Fruit fly (Drosophila melanogaster) whole organism, embryonic: ENCODE results near the gene CG14818.

Source experiments
- Abd-B ChIP-seq: fragments of 200-800 bp; sonication (Bioruptor generic); optimal IDR thresholded peaks from 2 replicates; lab custom pipeline; 2018; ENCODE audit warnings: missing biosample characterization, mild to moderate bottlenecking, missing genetic modification characterization, moderate library complexity
- Aef1 ChIP-seq: fragments of 200-800 bp; sonication (Bioruptor generic); IDR thresholded peaks from 3 replicates; pipeline ENCODE4 v1.3.6; 2022; ENCODE audit warnings: missing biosample characterization, missing genetic modification characterization
- CG10147 ChIP-seq: fragments of 200-800 bp; sonication (Bioruptor generic); optimal IDR thresholded peaks from 2 replicates; lab custom pipeline; 2019; ENCODE audit warnings: missing biosample characterization, mild to moderate bottlenecking, missing genetic modification characterization, moderate library complexity
- CG10959 ChIP-seq: fragments of 200-800 bp; sonication (Bioruptor generic); IDR thresholded peaks from 2 replicates; pipeline ENCODE4 v1.3.6; 2022; ENCODE audit warnings: missing biosample characterization, missing genetic modification characterization
- CG10979 ChIP-seq: fragments of 200-800 bp; sonication (Bioruptor generic); optimal IDR thresholded peaks from 2 replicates; lab custom pipeline; 2018; ENCODE audit warnings: missing biosample characterization, mild to moderate bottlenecking, missing genetic modification characterization, moderate library complexity
- CG12104 ChIP-seq: fragments of 200-800 bp; sonication (Bioruptor generic); optimal IDR thresholded peaks from 3 replicates; lab custom pipeline; 2016; ENCODE audit warnings: missing biosample characterization, missing genetic modification characterization
- CG12155 ChIP-seq: fragments of 200-800 bp; sonication (Bioruptor generic); optimal IDR thresholded peaks from 3 replicates; lab custom pipeline; 2016; ENCODE audit warnings: missing biosample characterization, missing genetic modification characterization
- CG13424 ChIP-seq: fragments of 200-800 bp; sonication (Bioruptor generic); optimal IDR thresholded peaks from 2 replicates; lab custom pipeline; 2019; ENCODE audit warnings: missing biosample characterization, mild to moderate bottlenecking, missing genetic modification characterization, moderate library complexity
- CG14050 ChIP-seq: fragments of 200-800 bp; sonication (Bioruptor generic); IDR thresholded peaks from 3 replicates; pipeline ENCODE4 v1.3.6; 2022; ENCODE audit warnings: missing biosample characterization, missing genetic modification characterization
- CG15011 ChIP-seq: fragments of 200-800 bp; sonication (Bioruptor generic); optimal IDR thresholded peaks from 3 replicates; lab custom pipeline; 2018; ENCODE audit warnings: missing biosample characterization, mild to moderate bottlenecking, missing genetic modification characterization
- CG17361 ChIP-seq: fragments of 200-800 bp; sonication (Bioruptor generic); IDR thresholded peaks from 3 replicates; pipeline ENCODE4 v1.3.6; 2022; ENCODE audit warnings: missing biosample characterization, missing genetic modification characterization
- CG2712 ChIP-seq: fragments of 200-800 bp; optimal IDR thresholded peaks from 3 replicates; lab custom pipeline; 2019; ENCODE audit warnings: missing biosample characterization, mild to moderate bottlenecking, missing genetic modification characterization, moderate library complexity
- CG3065 ChIP-seq: fragments of 200-800 bp; sonication (Bioruptor generic); optimal IDR thresholded peaks from 2 replicates; lab custom pipeline; 2016; ENCODE audit warnings: missing biosample characterization, missing genetic modification characterization
- CG4404 ChIP-seq: fragments of 200-800 bp; sonication (Bioruptor generic); IDR thresholded peaks from 2 replicates; pipeline ENCODE4 v1.3.6; 2022; ENCODE audit warnings: missing biosample characterization, missing genetic modification characterization
- CG4820 ChIP-seq: fragments of 200-800 bp; sonication (Bioruptor generic); optimal IDR thresholded peaks from 3 replicates; lab custom pipeline; 2016; ENCODE audit warnings: missing biosample characterization, missing genetic modification characterization
- CG7372 ChIP-seq: fragments of 200-800 bp; sonication (Bioruptor generic); IDR thresholded peaks from 2 replicates; pipeline ENCODE4 v1.3.6; 2022; ENCODE audit warnings: missing biosample characterization, missing genetic modification characterization
- CG7556 ChIP-seq: fragments of 200-800 bp; sonication (Bioruptor generic); optimal IDR thresholded peaks from 2 replicates; lab custom pipeline; 2017; ENCODE audit warnings: missing biosample characterization, mild to moderate bottlenecking, missing genetic modification characterization
- CG7786 ChIP-seq: fragments of 200-800 bp; sonication (Bioruptor generic); optimal IDR thresholded peaks from 2 replicates; lab custom pipeline; 2016; ENCODE audit warnings: missing biosample characterization, missing genetic modification characterization
- Camta ChIP-seq: fragments of 200-800 bp; sonication (Bioruptor generic); optimal IDR thresholded peaks from 2 replicates; lab custom pipeline; 2016; ENCODE audit warnings: missing biosample characterization, missing genetic modification characterization
- Dbx ChIP-seq: fragments of 200-800 bp; sonication (Bioruptor generic); IDR thresholded peaks from 3 replicates; pipeline ENCODE4 v1.3.6; 2022; ENCODE audit warnings: missing biosample characterization, missing genetic modification characterization
- Doc3 ChIP-seq: fragments of 200-800 bp; sonication (Bioruptor generic); IDR thresholded peaks from 3 replicates; pipeline ENCODE4 v1.3.6; 2022; ENCODE audit warnings: missing biosample characterization, missing genetic modification characterization; ENCODE audit not compliant: partially characterized antibody
- Gsc ChIP-seq: fragments of 200-800 bp; sonication (Bioruptor generic); IDR thresholded peaks from 2 replicates; pipeline ENCODE4 v1.3.6; 2022; ENCODE audit warnings: missing biosample characterization, missing genetic modification characterization
- HLH3B ChIP-seq: fragments of 200-800 bp; sonication (Bioruptor generic); IDR thresholded peaks from 2 replicates; pipeline ENCODE4 v1.3.6; 2022; ENCODE audit warnings: missing biosample characterization, missing genetic modification characterization
- Hr3 ChIP-seq: fragments of 200-800 bp; sonication (Bioruptor generic); optimal IDR thresholded peaks from 3 replicates; lab custom pipeline; 2016; ENCODE audit warnings: missing biosample characterization, missing genetic modification characterization
- Kr ChIP-seq: fragments of 200-800 bp; sonication (Bioruptor generic); optimal IDR thresholded peaks from 2 replicates; lab custom pipeline; 2017; ENCODE audit warnings: missing biosample characterization, mild to moderate bottlenecking, missing genetic modification characterization
- MESR4 ChIP-seq: fragments of 200-800 bp; sonication (Bioruptor generic); optimal IDR thresholded peaks from 2 replicates; lab custom pipeline; 2018; ENCODE audit warnings: missing biosample characterization, mild to moderate bottlenecking, missing genetic modification characterization, moderate library complexity
- Myb ChIP-seq: fragments of 200-800 bp; sonication (Bioruptor generic); optimal IDR thresholded peaks from 2 replicates; lab custom pipeline; 2016; ENCODE audit warnings: missing biosample characterization, missing genetic modification characterization
- Nf-YB ChIP-seq: fragments of 200-800 bp; sonication (Bioruptor generic); optimal IDR thresholded peaks from 3 replicates; lab custom pipeline; 2019; ENCODE audit warnings: missing biosample characterization, mild to moderate bottlenecking, missing genetic modification characterization, moderate library complexity
- Pdp1 ChIP-seq, 2 experiments: fragments of 200-800 bp; sonication (Bioruptor generic); optimal IDR thresholded peaks; 3 replicates each; lab custom pipeline; 2016; ENCODE audit warnings: missing biosample characterization in 2 of 2, missing genetic modification characterization in 2 of 2, mild to moderate bottlenecking in 1 of 2, moderate library complexity in 1 of 2
- Scr ChIP-seq: fragments of 200-800 bp; sonication (Bioruptor generic); IDR thresholded peaks from 2 replicates; pipeline ENCODE4 v1.3.6; 2022; ENCODE audit warnings: missing biosample characterization, missing genetic modification characterization; ENCODE audit not compliant: partially characterized antibody
- al ChIP-seq: fragments of 200-800 bp; sonication (Bioruptor generic); IDR thresholded peaks from 2 replicates; pipeline ENCODE4 v1.3.6; 2022; ENCODE audit warnings: missing biosample characterization, missing genetic modification characterization
- ci ChIP-seq: fragments of 200-800 bp; sonication (Bioruptor generic); IDR thresholded peaks from 3 replicates; pipeline ENCODE4 v1.3.6; 2022; ENCODE audit warnings: missing biosample characterization, missing genetic modification characterization
- danr ChIP-seq: fragments of 200-800 bp; sonication (Bioruptor generic); IDR thresholded peaks from 2 replicates; pipeline ENCODE4 v1.3.6; 2022; ENCODE audit warnings: missing biosample characterization, missing genetic modification characterization
- emc ChIP-seq: fragments of 200-800 bp; sonication (Bioruptor generic); optimal IDR thresholded peaks from 2 replicates; lab custom pipeline; 2016; ENCODE audit warnings: missing biosample characterization, missing genetic modification characterization
- eve ChIP-seq, 2 experiments: fragments of >200 bp; optimal IDR thresholded peaks; 2 replicates each; lab custom pipeline; 2017; ENCODE audit warnings: missing biosample characterization in 2 of 2, missing genetic modification characterization in 2 of 2
- fru ChIP-seq: fragments of >200 bp; optimal IDR thresholded peaks from 2 replicates; lab custom pipeline; 2017
- jumu ChIP-seq: fragments of 200-800 bp; sonication (Bioruptor generic); optimal IDR thresholded peaks from 3 replicates; lab custom pipeline; 2016; ENCODE audit warnings: missing biosample characterization, missing genetic modification characterization
- knrl ChIP-seq: fragments of 200-800 bp; sonication (Bioruptor generic); IDR thresholded peaks from 3 replicates; pipeline ENCODE4 v1.3.6; 2022; ENCODE audit warnings: missing biosample characterization, missing genetic modification characterization; ENCODE audit not compliant: partially characterized antibody
- lilli ChIP-seq: fragments of 200-800 bp; sonication (Bioruptor generic); optimal IDR thresholded peaks from 3 replicates; lab custom pipeline; 2016; ENCODE audit warnings: missing biosample characterization, missing genetic modification characterization
- mirr ChIP-seq: fragments of 200-800 bp; sonication (Bioruptor generic); optimal IDR thresholded peaks from 3 replicates; lab custom pipeline; 2018; ENCODE audit warnings: missing biosample characterization, mild to moderate bottlenecking, missing genetic modification characterization
- org-1 ChIP-seq: fragments of 200-800 bp; sonication (Bioruptor generic); optimal IDR thresholded peaks from 2 replicates; lab custom pipeline; 2017; ENCODE audit warnings: missing biosample characterization, missing genetic modification characterization
- pho ChIP-seq: fragments of 200-800 bp; sonication (Bioruptor generic); optimal IDR thresholded peaks from 2 replicates; lab custom pipeline; 2016; ENCODE audit warnings: missing biosample characterization, missing genetic modification characterization
- phol ChIP-seq: fragments of 200-800 bp; sonication (Bioruptor generic); optimal IDR thresholded peaks from 3 replicates; lab custom pipeline; 2018; ENCODE audit warnings: missing biosample characterization, mild to moderate bottlenecking, missing genetic modification characterization, moderate library complexity
- prd ChIP-seq, 3 experiments: fragments of >200 bp in 2 of 3; fragments of 200-800 bp in 1 of 3; sonication (Bioruptor generic) in 1 of 3; optimal IDR thresholded peaks in 2 of 3; IDR thresholded peaks in 1 of 3; 2 replicates in 2 of 3; 3 replicates in 1 of 3; pipeline versions ENCODE4 v1.3.6 to Lab custom; 2017 to 2022; ENCODE audit warnings: missing biosample characterization in 1 of 3, missing genetic modification characterization in 1 of 3
- rib ChIP-seq: fragments of 200-800 bp; sonication (Bioruptor generic); IDR thresholded peaks from 2 replicates; pipeline ENCODE4 v1.3.6; 2022; ENCODE audit warnings: missing biosample characterization, missing genetic modification characterization
- schlank ChIP-seq: fragments of 200-800 bp; sonication (Bioruptor generic); optimal IDR thresholded peaks from 2 replicates; lab custom pipeline; 2018; ENCODE audit warnings: missing biosample characterization, mild to moderate bottlenecking, missing genetic modification characterization
- sim ChIP-seq: fragments of 200-800 bp; sonication (Bioruptor generic); IDR thresholded peaks from 2 replicates; pipeline ENCODE4 v1.3.6; 2022; ENCODE audit warnings: missing biosample characterization, missing genetic modification characterization
- slbo ChIP-seq: fragments of 200-800 bp; sonication (Bioruptor generic); IDR thresholded peaks from 2 replicates; pipeline ENCODE4 v1.3.6; 2022; ENCODE audit warnings: missing biosample characterization, missing genetic modification characterization
- so ChIP-seq: fragments of 200-800 bp; sonication (Bioruptor generic); IDR thresholded peaks from 3 replicates; pipeline ENCODE4 v1.3.6; 2022; ENCODE audit warnings: missing biosample characterization, missing genetic modification characterization
- zen ChIP-seq: fragments of 200-800 bp; sonication (Bioruptor generic); optimal IDR thresholded peaks from 3 replicates; lab custom pipeline; 2018; ENCODE audit warnings: missing biosample characterization, mild to moderate bottlenecking, missing genetic modification characterization, moderate library complexity

Gene CG14818

DNA sequence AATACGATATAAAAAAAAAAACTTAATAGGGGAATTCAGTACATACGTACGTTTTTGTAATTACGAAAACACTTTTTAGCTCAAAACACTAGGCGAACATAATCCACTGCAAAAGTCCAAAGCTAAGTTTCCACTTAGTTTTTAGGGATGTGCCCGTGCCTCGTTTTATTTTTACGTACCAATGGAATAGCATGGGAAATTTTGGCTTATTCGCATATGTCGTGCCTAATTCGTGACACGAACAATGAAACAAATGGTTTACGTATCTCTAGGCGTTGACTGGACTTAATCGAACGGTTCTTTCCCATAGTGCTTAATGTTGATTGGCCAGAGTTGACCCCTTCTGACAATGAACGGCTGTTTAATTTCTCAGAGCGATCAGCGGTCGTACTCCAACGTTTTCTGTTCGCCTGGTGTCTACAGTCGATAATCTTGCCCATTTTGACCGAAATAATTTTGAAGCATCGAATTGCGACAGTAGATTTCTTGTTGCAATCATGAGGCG is at the start of gene CG14818 (continued):
- TF ChIP-seq danr (GFP tag; lab: Robert Waterston, UW): peak; percentile 38; the same call in 1 of the 2 replicates
- TF ChIP-seq lilli (GFP tag; lab: Kevin White, UChicago): peak; percentile 72
- TF ChIP-seq prd (optimal IDR thresholded peaks at IDR 0.05; lab: Kevin White, UChicago): no peak
- TF ChIP-seq prd (GFP tag; IDR thresholded peaks at IDR 0.05; lab: Robert Waterston, UW): peak; percentile 73; the same call in 2 of the 3 replicates
- 0 out of 3 replicates have a peak, but pooled peaks have one; percentile 39 for TF ChIP-seq so (GFP tag; lab: Robert Waterston, UW)
- TF ChIP-seq CG10959 (GFP tag; lab: Robert Waterston, UW): peak; percentile 33; the same call in 1 of the 2 replicates
- peak; percentile 79 for TF ChIP-seq Nf-YB (GFP tag; lab: Kevin White, UChicago)
- TF ChIP-seq emc: peak; percentile 12
- TF ChIP-seq fru (lab: Kevin White, UChicago): no peak
- peak; percentile 65 for TF ChIP-seq CG17361 (GFP tag; lab: Robert Waterston, UW)
- no peak for TF ChIP-seq Gsc (GFP tag; lab: Robert Waterston, UW)
- peak; percentile 15 for TF ChIP-seq CG7556 (GFP tag; lab: Kevin White, UChicago)
- peak; percentile 64 for TF ChIP-seq Camta
- peak; percentile 74 for TF ChIP-seq CG7786 (GFP tag; lab: Kevin White, UChicago)
- peak; percentile 47 for TF ChIP-seq Myb (GFP tag; lab: Kevin White, UChicago)
- peak; percentile 77 for TF ChIP-seq slbo (GFP tag; lab: Robert Waterston, UW)
- TF ChIP-seq CG4820: peak; percentile 51
- peak; percentile 89 for TF ChIP-seq knrl (GFP tag; lab: Robert Waterston, UW)
- TF ChIP-seq Pdp1 (GFP tag; optimal IDR thresholded peaks at IDR 0.05; lab: Kevin White, UChicago): peak; percentile 36 to 63
- TF ChIP-seq CG15011 (GFP tag; lab: Kevin White, UChicago): no peak
- TF ChIP-seq ci: peak; percentile 81
- peak; percentile 37 for TF ChIP-seq CG10979 (tag; lab: Kevin White, UChicago)
- peak; percentile 79 for TF ChIP-seq Abd-B (GFP tag; lab: Kevin White, UChicago)
- TF ChIP-seq pho (GFP tag; lab: Kevin White, UChicago): peak; percentile 41
- TF ChIP-seq Hr3: peak; percentile 20
- TF ChIP-seq Scr (GFP tag; lab: Robert Waterston, UW): peak; percentile 92
- peak; percentile 60; the same call in 1 of the 2 replicates for TF ChIP-seq al (GFP tag; lab: Robert Waterston, UW)
- peak; percentile 66 for TF ChIP-seq HLH3B (GFP tag; lab: Robert Waterston, UW)
- TF ChIP-seq eve (GFP tag; optimal IDR thresholded peaks at IDR 0.05; lab: Kevin White, UChicago): peak in 1 of 2 experiments; percentile 13
- TF ChIP-seq Aef1: peak; percentile 39; the same call in 1 of the 3 replicates
- peak; percentile 42 for TF ChIP-seq schlank
- TF ChIP-seq sim (GFP tag; lab: Robert Waterston, UW): no peak
- TF ChIP-seq CG3065 (GFP tag; lab: Kevin White, UChicago): no peak
- no peak for TF ChIP-seq MESR4
- TF ChIP-seq zen (tag; lab: Kevin White, UChicago): peak; percentile 20
- TF ChIP-seq CG10147 (GFP tag; lab: Kevin White, UChicago): peak; percentile 65
- TF ChIP-seq CG4404 (GFP tag; lab: Robert Waterston, UW): peak; percentile 69
- TF ChIP-seq jumu (GFP tag; lab: Kevin White, UChicago): peak; percentile 54
- peak; percentile 65 for TF ChIP-seq CG12155 (GFP tag; lab: Kevin White, UChicago)
- peak; percentile 30 for TF ChIP-seq CG2712 (tag; lab: Kevin White, UChicago)
- no peak for TF ChIP-seq rib (GFP tag; lab: Robert Waterston, UW)
- peak; percentile 72 for TF ChIP-seq Dbx
- peak; percentile 63 for TF ChIP-seq phol (tag; lab: Kevin White, UChicago)
- TF ChIP-seq CG13424 (tag; lab: Kevin White, UChicago): peak; percentile 69
- no peak for TF ChIP-seq CG12104 (GFP tag; lab: Kevin White, UChicago)
- TF ChIP-seq mirr: peak; percentile 21
- TF ChIP-seq org-1 (GFP tag; lab: Kevin White, UChicago): no peak
- TF ChIP-seq CG14050: no peak
- no peak for TF ChIP-seq Kr (GFP tag; lab: Kevin White, UChicago)
- peak; percentile 92 for TF ChIP-seq Doc3 (GFP tag; lab: Robert Waterston, UW)
- TF ChIP-seq CG7372 (GFP tag; lab: Robert Waterston, UW): peak; percentile 56
